Worm (Caenorhabditis elegans) whole organism, late embryonic: Measurements from ENCODE around the gene B0334.5.

Source experiments
- C08G9.2 ChIP-seq: sonication (generic microtip); optimal IDR thresholded peaks from 2 replicates; lab custom pipeline; 2016; ENCODE audit warnings: mild to moderate bottlenecking, missing genetic modification characterization, moderate library complexity, missing compliant biosample characterization
- C38D4.7 ChIP-seq: fragments of 200-800 bp; sonication (Bioruptor generic); optimal IDR thresholded peaks from 2 replicates; lab custom pipeline; 2018; ENCODE audit warnings: mild to moderate bottlenecking, missing genetic modification characterization, moderate library complexity, missing compliant biosample characterization
- Y22D7AL.16 ChIP-seq: sonication (generic microtip); optimal IDR thresholded peaks from 2 replicates; lab custom pipeline; 2016; ENCODE audit warnings: missing genetic modification characterization, missing compliant biosample characterization
- ahr-1 ChIP-seq: sonication (generic microtip); optimal IDR thresholded peaks from 2 replicates; lab custom pipeline; 2016; ENCODE audit warnings: missing genetic modification characterization, missing compliant biosample characterization
- ceh-18 ChIP-seq: sonication (generic microtip); optimal IDR thresholded peaks from 2 replicates; lab custom pipeline; 2016; ENCODE audit warnings: missing genetic modification characterization, missing compliant biosample characterization
- ceh-19 ChIP-seq: fragments of 200-800 bp; sonication (Bioruptor generic); optimal IDR thresholded peaks from 2 replicates; lab custom pipeline; 2018; ENCODE audit warnings: mild to moderate bottlenecking, missing genetic modification characterization, missing compliant biosample characterization
- ceh-2 ChIP-seq: sonication (generic microtip); optimal IDR thresholded peaks from 2 replicates; lab custom pipeline; 2016; ENCODE audit warnings: missing genotype, missing genetic modification characterization, missing compliant biosample characterization
- ceh-24 ChIP-seq: sonication (generic microtip); optimal IDR thresholded peaks from 2 replicates; lab custom pipeline; 2016; ENCODE audit warnings: mild to moderate bottlenecking, missing genetic modification characterization, missing compliant biosample characterization
- ceh-30 ChIP-seq: fragments of 150-350 bp; optimal IDR thresholded peaks from 2 replicates; lab custom pipeline; 2014; ENCODE audit warnings: missing biosample characterization, missing genetic modification characterization
- ceh-31 ChIP-seq: sonication (generic microtip); optimal IDR thresholded peaks from 2 replicates; lab custom pipeline; 2016; ENCODE audit warnings: missing genetic modification characterization, missing compliant biosample characterization
- che-1 ChIP-seq: sonication (generic microtip); optimal IDR thresholded peaks from 2 replicates; lab custom pipeline; 2016; ENCODE audit warnings: mild to moderate bottlenecking, missing genetic modification characterization, missing compliant biosample characterization
- dmd-4 ChIP-seq: sonication (generic microtip); optimal IDR thresholded peaks from 2 replicates; lab custom pipeline; 2016; ENCODE audit warnings: borderline replicate concordance, missing genetic modification characterization, missing compliant biosample characterization
- elt-2 ChIP-seq: sonication (generic microtip); optimal IDR thresholded peaks from 2 replicates; lab custom pipeline; 2016; ENCODE audit warnings: missing genetic modification reagents, missing genetic modification characterization, missing compliant biosample characterization
- elt-4 ChIP-seq: sonication (generic microtip); optimal IDR thresholded peaks from 2 replicates; lab custom pipeline; 2016; ENCODE audit warnings: missing genetic modification characterization, missing compliant biosample characterization
- ets-4 ChIP-seq: sonication (generic microtip); optimal IDR thresholded peaks from 2 replicates; lab custom pipeline; 2016; ENCODE audit warnings: missing genetic modification characterization, missing compliant biosample characterization
- eyg-1 ChIP-seq: sonication (generic microtip); optimal IDR thresholded peaks from 2 replicates; lab custom pipeline; 2016; ENCODE audit warnings: missing genotype, missing genetic modification characterization, missing compliant biosample characterization
- fkh-6 ChIP-seq: sonication (generic microtip); optimal IDR thresholded peaks from 2 replicates; lab custom pipeline; 2016; ENCODE audit warnings: missing genetic modification characterization, missing compliant biosample characterization
- hlh-30 ChIP-seq: sonication (generic microtip); optimal IDR thresholded peaks from 2 replicates; lab custom pipeline; 2017; ENCODE audit warnings: antibody characterized with exemption, missing genetic modification characterization, missing compliant biosample characterization; ENCODE audit not compliant: insufficient read depth
- hlh-6 ChIP-seq: sonication (generic microtip); optimal IDR thresholded peaks from 2 replicates; lab custom pipeline; 2016; ENCODE audit warnings: missing genotype, missing genetic modification characterization, missing compliant biosample characterization
- lim-6 ChIP-seq: sonication (generic microtip); optimal IDR thresholded peaks from 2 replicates; lab custom pipeline; 2016; ENCODE audit warnings: missing genetic modification characterization, missing compliant biosample characterization
- mec-3 ChIP-seq: sonication (generic microtip); optimal IDR thresholded peaks from 2 replicates; lab custom pipeline; 2016; ENCODE audit warnings: borderline replicate concordance, missing genetic modification characterization, missing compliant biosample characterization
- nfya-1 ChIP-seq: sonication (generic microtip); optimal IDR thresholded peaks from 2 replicates; lab custom pipeline; 2017; ENCODE audit warnings: missing genetic modification characterization, mild to moderate bottlenecking, missing compliant biosample characterization, antibody characterized with exemption, moderate library complexity
- nhr-232 ChIP-seq: sonication (generic microtip); optimal IDR thresholded peaks from 2 replicates; lab custom pipeline; 2016; ENCODE audit warnings: missing genetic modification characterization, missing compliant biosample characterization
- npax-4 ChIP-seq: sonication (generic microtip); optimal IDR thresholded peaks from 2 replicates; lab custom pipeline; 2016; ENCODE audit warnings: missing genetic modification characterization, missing compliant biosample characterization
- odd-2 ChIP-seq: sonication (generic microtip); optimal IDR thresholded peaks from 2 replicates; lab custom pipeline; 2017; ENCODE audit warnings: antibody characterized with exemption, mild to moderate bottlenecking, missing genetic modification characterization, missing compliant biosample characterization
- pag-3 ChIP-seq: sonication (generic microtip); optimal IDR thresholded peaks from 2 replicates; lab custom pipeline; 2016; ENCODE audit warnings: missing compliant biosample characterization, missing genetic modification characterization, borderline replicate concordance
- pax-1 ChIP-seq: fragments of 150-350 bp; optimal IDR thresholded peaks from 2 replicates; lab custom pipeline; 2014; ENCODE audit warnings: missing biosample characterization, missing genetic modification characterization
- pha-2 ChIP-seq: sonication (generic microtip); optimal IDR thresholded peaks from 2 replicates; lab custom pipeline; 2017; ENCODE audit warnings: mild to moderate bottlenecking, missing genetic modification characterization, missing compliant biosample characterization
- ref-2 ChIP-seq: sonication (generic microtip); optimal IDR thresholded peaks from 2 replicates; lab custom pipeline; 2016; ENCODE audit warnings: missing genetic modification characterization, missing compliant biosample characterization
- rnt-1 ChIP-seq: sonication (generic microtip); optimal IDR thresholded peaks from 2 replicates; lab custom pipeline; 2016; ENCODE audit warnings: missing genetic modification characterization, missing compliant biosample characterization
- sox-2 ChIP-seq: fragments of 200-800 bp; sonication (Bioruptor generic); IDR thresholded peaks from 2 replicates; pipeline ENCODE4 v1.3.6; 2022; ENCODE audit warnings: missing genetic modification reagents, missing genetic modification characterization, missing compliant biosample characterization
- sox-4 ChIP-seq: sonication (generic microtip); optimal IDR thresholded peaks from 2 replicates; lab custom pipeline; 2017; ENCODE audit warnings: mild to moderate bottlenecking, missing genetic modification characterization, inconsistent platforms, missing compliant biosample characterization
- tbx-2 ChIP-seq: sonication (generic microtip); optimal IDR thresholded peaks from 2 replicates; lab custom pipeline; 2016; ENCODE audit warnings: missing genetic modification characterization, missing compliant biosample characterization
- unc-42 ChIP-seq: sonication (generic microtip); optimal IDR thresholded peaks from 2 replicates; lab custom pipeline; 2016; ENCODE audit warnings: missing genotype, missing genetic modification characterization, missing compliant biosample characterization
- unc-86 ChIP-seq: sonication (generic microtip); optimal IDR thresholded peaks from 2 replicates; lab custom pipeline; 2016; ENCODE audit warnings: missing genetic modification characterization, missing compliant biosample characterization
- zip-5 ChIP-seq: sonication (generic microtip); optimal IDR thresholded peaks from 2 replicates; lab custom pipeline; 2016; ENCODE audit warnings: missing genetic modification characterization, missing compliant biosample characterization
- ztf-16 ChIP-seq: sonication (generic microtip); optimal IDR thresholded peaks from 2 replicates; lab custom pipeline; 2017; ENCODE audit warnings: missing genetic modification characterization, missing compliant biosample characterization

The B0334.5 gene

ce11 chrII:11497365-11497764, at the start of gene B0334.5:
TSS of gene B0334.5 (plus strand) at chrII:11497665.
- TF ChIP-seq ets-4, result no peak
- TF ChIP-seq eyg-1 (tag; lab: Kevin White, UChicago), result no peak
- TF ChIP-seq unc-42 (tag; lab: Kevin White, UChicago), result no peak
- TF ChIP-seq hlh-30 (tag; lab: Kevin White, UChicago), result no peak
- TF ChIP-seq elt-4 (tag; lab: Kevin White, UChicago), result no peak
- TF ChIP-seq tbx-2 (tag; lab: Kevin White, UChicago), result no peak
- no peak for TF ChIP-seq mec-3
- TF ChIP-seq ceh-18, result no peak
- TF ChIP-seq pag-3 (tag; lab: Kevin White, UChicago), result no peak
- no peak for TF ChIP-seq lim-6 (tag; lab: Kevin White, UChicago)
- TF ChIP-seq C08G9.2 (tag; lab: Kevin White, UChicago), result no peak
- no peak for TF ChIP-seq C38D4.7 (GFP tag; lab: Kevin White, UChicago)
- no peak for TF ChIP-seq sox-2 (GFP tag; lab: Robert Waterston, UW)
- no peak for TF ChIP-seq Y22D7AL.16 (tag; lab: Kevin White, UChicago)
- no peak for TF ChIP-seq sox-4 (tag; lab: Kevin White, UChicago)
- TF ChIP-seq ceh-2, result no peak
- no peak for TF ChIP-seq pax-1 (tag; lab: Kevin White, UChicago)
- TF ChIP-seq ztf-16, result no peak

DNA sequence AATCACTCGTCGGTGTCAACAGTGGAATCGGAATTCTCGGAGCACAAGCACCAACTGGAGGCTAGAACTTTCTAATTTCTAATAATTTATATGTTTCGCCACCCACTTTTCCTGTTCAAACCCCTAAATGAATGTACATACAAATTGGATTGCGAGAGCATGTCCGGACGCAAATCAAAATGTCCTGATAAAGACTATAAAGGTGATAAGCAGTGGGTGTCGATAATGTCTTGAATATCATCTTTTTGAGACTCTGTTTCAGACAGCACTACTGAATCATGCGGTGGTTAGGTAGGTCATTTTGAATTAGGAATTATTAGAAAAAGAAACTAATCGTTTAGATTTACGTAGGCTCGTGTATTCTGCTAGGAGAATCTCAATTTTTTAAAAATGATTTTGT, 48.7 kb upstream of the B0334.5 start, which contains the start of gene W02B12.1:
W02B12.1 (plus strand) TSS at position 269 of the 400 bp plus-strand sequence.
- TF ChIP-seq fkh-6 (tag; lab: Kevin White, UChicago) (no peak), ref-2 (tag; lab: Kevin White, UChicago) (no peak), elt-2 (peak; percentile 40)

DNA sequence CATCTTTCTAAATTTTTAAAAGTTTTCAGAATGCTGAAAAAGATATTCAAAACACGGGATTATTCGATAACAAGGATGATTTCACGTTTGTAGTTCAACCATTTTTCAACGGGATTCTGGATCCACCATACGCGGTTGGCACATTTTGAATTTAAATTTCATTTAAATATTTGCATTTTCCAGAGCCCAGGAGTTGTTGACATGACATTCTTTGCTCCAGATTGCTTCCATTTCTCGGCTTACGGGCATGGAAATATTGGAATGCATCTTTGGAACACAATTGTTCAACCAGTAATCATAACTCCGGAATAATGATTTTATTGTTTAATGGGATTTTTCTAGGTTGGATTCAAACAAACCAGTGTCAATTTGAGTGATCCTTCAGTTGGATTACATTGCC, 46.6 kb upstream of the B0334.5 start:
- TF ChIP-seq ceh-19, result no peak
- no peak for TF ChIP-seq che-1 (tag; lab: Kevin White, UChicago)
- no peak for TF ChIP-seq ceh-2
- no peak for TF ChIP-seq elt-4 (tag; lab: Kevin White, UChicago)

ce11 chrII:11451738-11452137, 45.7 kb upstream of the B0334.5 start:
- TF ChIP-seq odd-2 (tag; lab: Kevin White, UChicago) (no peak), ceh-30 (no peak), ceh-31 (tag; lab: Kevin White, UChicago) (no peak)
- TF ChIP-seq, all 69 proteins: peak for 0

- TF ChIP-seq C38D4.7 (GFP tag; lab: Kevin White, UChicago) (no peak), unc-86 (tag; lab: Kevin White, UChicago) (no peak), unc-42 (tag; lab: Kevin White, UChicago) (no peak), ceh-30 (no peak), dmd-4 (no peak), odd-2 (tag; lab: Kevin White, UChicago) (no peak), rnt-1 (tag; lab: Kevin White, UChicago) (no peak), nhr-232 (tag; lab: Kevin White, UChicago) (no peak), zip-5 (tag; lab: Kevin White, UChicago) (no peak), hlh-6 (tag; lab: Kevin White, UChicago) (no peak), ceh-24 (tag; lab: Kevin White, UChicago) (no peak), elt-4 (tag; lab: Kevin White, UChicago) (no peak), npax-4 (no peak), eyg-1 (tag; lab: Kevin White, UChicago) (no peak), nfya-1 (no peak), ahr-1 (no peak), ref-2 (tag; lab: Kevin White, UChicago) (no peak), lim-6 (tag; lab: Kevin White, UChicago) (no peak), pha-2 (tag; lab: Kevin White, UChicago) (no peak)
- TF ChIP-seq, all 69 proteins: peak for 0
Observed at ce11 chrII:11452498-11453005, 44.9 kb upstream of the B0334.5 start, which contains the start of gene rsp-2. TSS of gene rsp-2 (minus strand) at chrII:11452955.
